Fruit fly (Drosophila melanogaster) whole organism, embryonic: ENCODE data around the gene plum.

Experiments used
- Atf6 ChIP-seq: fragments of 200-800 bp; sonication (Bioruptor generic); IDR thresholded peaks from 2 replicates; pipeline ENCODE4 v1.3.6; 2022; ENCODE audit warnings: missing biosample characterization, missing genetic modification characterization
- B-H1 ChIP-seq: fragments of 200-800 bp; sonication (Bioruptor generic); IDR thresholded peaks from 3 replicates; pipeline ENCODE4 v1.3.6; 2022; ENCODE audit warnings: missing biosample characterization, missing genetic modification characterization
- Bgb ChIP-seq: fragments of 200-800 bp; sonication (Bioruptor generic); IDR thresholded peaks from 2 replicates; pipeline ENCODE4 v1.3.6; 2022; ENCODE audit warnings: missing biosample characterization, missing genetic modification characterization; ENCODE audit not compliant: partially characterized antibody
- BtbVII ChIP-seq: fragments of 200-800 bp; sonication (Bioruptor generic); optimal IDR thresholded peaks from 3 replicates; lab custom pipeline; 2017; ENCODE audit warnings: missing biosample characterization, mild to moderate bottlenecking, missing genetic modification characterization
- CG10462 ChIP-seq: fragments of 200-800 bp; sonication (Bioruptor generic); optimal IDR thresholded peaks from 2 replicates; lab custom pipeline; 2016; ENCODE audit warnings: missing biosample characterization, missing genetic modification characterization
- CG10543 ChIP-seq: fragments of 200-800 bp; sonication (Bioruptor generic); optimal IDR thresholded peaks from 3 replicates; lab custom pipeline; 2017; ENCODE audit warnings: missing biosample characterization, mild to moderate bottlenecking, missing genetic modification characterization, moderate library complexity
- CG11456 ChIP-seq: fragments of 200-800 bp; sonication (Bioruptor generic); IDR thresholded peaks from 3 replicates; pipeline ENCODE4 v1.3.6; 2022; ENCODE audit warnings: missing biosample characterization, missing genetic modification characterization
- CG13424 ChIP-seq: fragments of 200-800 bp; sonication (Bioruptor generic); optimal IDR thresholded peaks from 2 replicates; lab custom pipeline; 2019; ENCODE audit warnings: missing biosample characterization, mild to moderate bottlenecking, missing genetic modification characterization, moderate library complexity
- CG13894 ChIP-seq: fragments of 200-800 bp; sonication (Bioruptor generic); optimal IDR thresholded peaks from 3 replicates; lab custom pipeline; 2018; ENCODE audit warnings: missing biosample characterization, mild to moderate bottlenecking, missing genetic modification characterization, moderate library complexity
- CG17328 ChIP-seq: fragments of 200-800 bp; sonication (Bioruptor generic); IDR thresholded peaks from 2 replicates; pipeline ENCODE4 v1.3.6; 2022; ENCODE audit warnings: missing biosample characterization, missing genetic modification characterization
- CG2116 ChIP-seq: fragments of 200-800 bp; sonication (Bioruptor generic); optimal IDR thresholded peaks from 3 replicates; lab custom pipeline; 2018; ENCODE audit warnings: missing biosample characterization, mild to moderate bottlenecking, missing genetic modification characterization
- CG2199 ChIP-seq: fragments of 200-800 bp; sonication (Bioruptor generic); IDR thresholded peaks from 3 replicates; pipeline ENCODE4 v1.3.6; 2022; ENCODE audit warnings: missing biosample characterization, missing genetic modification characterization
- CG30020 ChIP-seq: fragments of 200-800 bp; optimal IDR thresholded peaks from 2 replicates; lab custom pipeline; 2019; ENCODE audit warnings: missing biosample characterization, mild to moderate bottlenecking, missing genetic modification characterization, moderate library complexity
- CG32772 ChIP-seq: fragments of 200-800 bp; sonication (Bioruptor generic); IDR thresholded peaks from 2 replicates; pipeline ENCODE4 v1.3.6; 2022; ENCODE audit warnings: missing biosample characterization, missing genetic modification characterization
- CG34224 ChIP-seq: fragments of 200-800 bp; sonication (Bioruptor generic); IDR thresholded peaks from 3 replicates; pipeline ENCODE4 v1.3.6; 2022; ENCODE audit warnings: missing biosample characterization, missing genetic modification characterization; ENCODE audit not compliant: partially characterized antibody
- CG34422 ChIP-seq: fragments of 200-800 bp; sonication (Bioruptor generic); IDR thresholded peaks from 3 replicates; pipeline ENCODE4 v1.3.6; 2022; ENCODE audit warnings: missing biosample characterization, missing genetic modification characterization
- CG42726 ChIP-seq: fragments of 200-800 bp; sonication (Bioruptor generic); IDR thresholded peaks from 2 replicates; pipeline ENCODE4 v1.3.6; 2022; ENCODE audit warnings: missing biosample characterization, missing genetic modification characterization; ENCODE audit not compliant: partially characterized antibody
- CG7271 ChIP-seq: fragments of 200-800 bp; sonication (Bioruptor generic); optimal IDR thresholded peaks from 2 replicates; lab custom pipeline; 2018; ENCODE audit warnings: missing biosample characterization, mild to moderate bottlenecking, missing genetic modification characterization, moderate library complexity
- CG8290 ChIP-seq, 3 experiments: fragments of 200-800 bp; sonication (Bioruptor generic); optimal IDR thresholded peaks; 2 replicates each; lab custom pipeline; 2016 to 2019; ENCODE audit warnings: missing biosample characterization in 3 of 3, missing genetic modification characterization in 3 of 3, mild to moderate bottlenecking in 2 of 3, moderate library complexity in 1 of 3
- CG8765 ChIP-seq: fragments of 200-800 bp; sonication (Bioruptor generic); IDR thresholded peaks from 2 replicates; pipeline ENCODE4 v1.3.6; 2022; ENCODE audit warnings: missing biosample characterization, missing genetic modification characterization
- Camta ChIP-seq: fragments of 200-800 bp; sonication (Bioruptor generic); optimal IDR thresholded peaks from 2 replicates; lab custom pipeline; 2016; ENCODE audit warnings: missing biosample characterization, missing genetic modification characterization
- Doc2 ChIP-seq: fragments of 200-800 bp; sonication (Bioruptor generic); IDR thresholded peaks from 2 replicates; pipeline ENCODE4 v1.3.6; 2022; ENCODE audit warnings: missing biosample characterization, missing genetic modification characterization
- HmgZ ChIP-seq: fragments of 200-800 bp; sonication (Bioruptor generic); optimal IDR thresholded peaks from 2 replicates; lab custom pipeline; 2018; ENCODE audit warnings: missing biosample characterization, mild to moderate bottlenecking, missing genetic modification characterization
- Hr51 ChIP-seq, 2 experiments: fragments of 200-800 bp; sonication (Bioruptor generic); optimal IDR thresholded peaks; 2 replicates in 1 of 2; 3 replicates in 1 of 2; lab custom pipeline; 2016 to 2018; ENCODE audit warnings: missing biosample characterization in 2 of 2, missing genetic modification characterization in 2 of 2, mild to moderate bottlenecking in 1 of 2, moderate library complexity in 1 of 2
- NK7.1 ChIP-seq: fragments of 200-800 bp; sonication (Bioruptor generic); optimal IDR thresholded peaks from 3 replicates; lab custom pipeline; 2016; ENCODE audit warnings: missing biosample characterization, missing genetic modification characterization
- NfI ChIP-seq: fragments of 200-800 bp; sonication (Bioruptor generic); optimal IDR thresholded peaks from 3 replicates; lab custom pipeline; 2018; ENCODE audit warnings: missing biosample characterization, mild to moderate bottlenecking, missing genetic modification characterization, moderate library complexity
- Oli ChIP-seq: fragments of 200-800 bp; sonication (Bioruptor generic); optimal IDR thresholded peaks from 2 replicates; lab custom pipeline; 2018; ENCODE audit warnings: missing biosample characterization, mild to moderate bottlenecking, missing genetic modification characterization, moderate library complexity
- Opbp ChIP-seq: fragments of 200-800 bp; sonication (Bioruptor generic); IDR thresholded peaks from 3 replicates; pipeline ENCODE4 v1.3.6; 2022; ENCODE audit warnings: missing biosample characterization, missing genetic modification characterization; ENCODE audit not compliant: partially characterized antibody
- Sin3A ChIP-seq: fragments of >200 bp; optimal IDR thresholded peaks from 2 replicates; lab custom pipeline; 2018
- Sox102F ChIP-seq: fragments of 200-800 bp; sonication (Bioruptor generic); optimal IDR thresholded peaks from 2 replicates; lab custom pipeline; 2018; ENCODE audit warnings: missing biosample characterization, mild to moderate bottlenecking, missing genetic modification characterization, moderate library complexity
- amos ChIP-seq: fragments of 200-800 bp; sonication (Bioruptor generic); IDR thresholded peaks from 2 replicates; pipeline ENCODE4 v1.3.6; 2022; ENCODE audit warnings: missing biosample characterization, missing genetic modification characterization; ENCODE audit not compliant: partially characterized antibody
- bsh ChIP-seq, 2 experiments: fragments of 200-800 bp; sonication (Bioruptor generic); optimal IDR thresholded peaks; 2 replicates each; lab custom pipeline; 2017 to 2018; ENCODE audit warnings: mild to moderate bottlenecking in 2 of 2, missing biosample characterization in 2 of 2, missing genetic modification characterization in 2 of 2, moderate library complexity in 1 of 2
- cato ChIP-seq: fragments of 200-800 bp; sonication (Bioruptor generic); optimal IDR thresholded peaks from 2 replicates; lab custom pipeline; 2016; ENCODE audit warnings: missing biosample characterization, missing genetic modification characterization, borderline replicate concordance
- chif ChIP-seq, 2 experiments: fragments of 200-800 bp; sonication (Bioruptor generic); optimal IDR thresholded peaks; 3 replicates each; lab custom pipeline; 2016; ENCODE audit warnings: missing biosample characterization in 2 of 2, missing genetic modification characterization in 2 of 2
- ci ChIP-seq: fragments of 200-800 bp; sonication (Bioruptor generic); IDR thresholded peaks from 3 replicates; pipeline ENCODE4 v1.3.6; 2022; ENCODE audit warnings: missing biosample characterization, missing genetic modification characterization
- dm ChIP-seq: fragments of 200-800 bp; sonication (Bioruptor generic); optimal IDR thresholded peaks from 3 replicates; lab custom pipeline; 2016; ENCODE audit warnings: missing biosample characterization, missing genetic modification characterization
- grau ChIP-seq: fragments of 200-800 bp; optimal IDR thresholded peaks from 3 replicates; lab custom pipeline; 2019; ENCODE audit warnings: missing biosample characterization, mild to moderate bottlenecking, missing genetic modification characterization, moderate library complexity
- hb ChIP-seq: fragments of 200-800 bp; sonication (Bioruptor generic); IDR thresholded peaks from 3 replicates; pipeline ENCODE4 v1.3.6; 2022; ENCODE audit warnings: missing biosample characterization, missing genetic modification characterization; ENCODE audit not compliant: partially characterized antibody
- her ChIP-seq: fragments of 200-800 bp; sonication (Bioruptor generic); optimal IDR thresholded peaks from 2 replicates; lab custom pipeline; 2016; ENCODE audit warnings: missing biosample characterization, missing genetic modification characterization
- inv ChIP-seq: fragments of 200-800 bp; sonication (Bioruptor generic); IDR thresholded peaks from 2 replicates; pipeline ENCODE4 v1.3.6; 2022; ENCODE audit warnings: missing biosample characterization, missing genetic modification characterization; ENCODE audit not compliant: partially characterized antibody
- nom ChIP-seq: fragments of 200-800 bp; sonication (Bioruptor generic); optimal IDR thresholded peaks from 2 replicates; lab custom pipeline; 2017; ENCODE audit warnings: missing biosample characterization, missing genetic modification characterization, mild to moderate bottlenecking, moderate library complexity, missing genetic modification reagents
- psq ChIP-seq: fragments of 200-800 bp; sonication (Bioruptor generic); optimal IDR thresholded peaks from 2 replicates; lab custom pipeline; 2017; ENCODE audit warnings: missing biosample characterization, missing genetic modification characterization
- sim ChIP-seq: fragments of 200-800 bp; sonication (Bioruptor generic); IDR thresholded peaks from 2 replicates; pipeline ENCODE4 v1.3.6; 2022; ENCODE audit warnings: missing biosample characterization, missing genetic modification characterization
- slbo ChIP-seq: fragments of 200-800 bp; sonication (Bioruptor generic); IDR thresholded peaks from 2 replicates; pipeline ENCODE4 v1.3.6; 2022; ENCODE audit warnings: missing biosample characterization, missing genetic modification characterization
- sob ChIP-seq: fragments of 200-800 bp; sonication (Bioruptor generic); IDR thresholded peaks from 2 replicates; pipeline ENCODE4 v1.3.6; 2022; ENCODE audit warnings: missing biosample characterization, missing genetic modification characterization
- stc ChIP-seq: fragments of 200-800 bp; sonication (Bioruptor generic); IDR thresholded peaks from 2 replicates; pipeline ENCODE4 v1.3.6; 2022; ENCODE audit warnings: missing biosample characterization, missing genetic modification characterization
- ttk ChIP-seq: fragments of 200-800 bp; sonication (Bioruptor generic); IDR thresholded peaks from 2 replicates; pipeline ENCODE4 v2.1.2; 2022; ENCODE audit warnings: missing biosample characterization, missing genetic modification characterization
- tup ChIP-seq: fragments of 200-800 bp; sonication (Bioruptor generic); optimal IDR thresholded peaks from 2 replicates; lab custom pipeline; 2016; ENCODE audit warnings: missing biosample characterization, mild to moderate bottlenecking, missing genetic modification characterization, moderate library complexity

Gene plum

dm6 chr3R:26534805-26535416 lies at the start of gene plum:
Gene plum, minus strand, starts transcription at chr3R:26535217.
- TF ChIP-seq CG13894 (tag; lab: Kevin White, UChicago) (peak; percentile 43), inv (no peak; the same call in 1 of the 2 replicates), ttk (GFP tag; lab: Robert Waterston, UW) (no peak), her (GFP tag; lab: Kevin White, UChicago) (peak; percentile 33), NfI (GFP tag; lab: Kevin White, UChicago) (no peak), slbo (GFP tag; lab: Robert Waterston, UW) (peak; percentile 10; the same call in 1 of the 2 replicates), sim (GFP tag; lab: Robert Waterston, UW) (no peak), B-H1 (GFP tag; lab: Robert Waterston, UW) (no peak), CG8290 (GFP tag; optimal IDR thresholded peaks at IDR 0.05; lab: Kevin White, UChicago) (no peak), CG8290 (tag; optimal IDR thresholded peaks at IDR 0.05; lab: Kevin White, UChicago) (peak in 1 of 2 experiments; percentile 67), Sox102F (GFP tag; lab: Kevin White, UChicago) (no peak), hb (GFP tag; lab: Robert Waterston, UW) (no peak), CG10543 (peak; percentile 38), HmgZ (peak; percentile 54), Camta (GFP tag; lab: Kevin White, UChicago) (no peak), grau (tag; lab: Kevin White, UChicago) (no peak), Bgb (GFP tag; lab: Robert Waterston, UW) (peak; percentile 57; the same call in 1 of the 2 replicates), CG10462 (GFP tag; lab: Kevin White, UChicago) (no peak), CG17328 (GFP tag; lab: Robert Waterston, UW) (no peak), ci (GFP tag; lab: Robert Waterston, UW) (peak; percentile 65; the same call in 2 of the 3 replicates), Atf6 (GFP tag; lab: Robert Waterston, UW) (0 out of 2 replicates have a peak, but pooled peaks have one; percentile 17), Opbp (GFP tag; lab: Robert Waterston, UW) (peak; percentile 46; the same call in 1 of the 3 replicates), CG11456 (no peak), bsh (GFP tag; optimal IDR thresholded peaks at IDR 0.05; lab: Kevin White, UChicago) (no peak), CG32772 (GFP tag; lab: Robert Waterston, UW) (no peak), Doc2 (GFP tag; lab: Robert Waterston, UW) (no peak), sob (GFP tag; lab: Robert Waterston, UW) (peak; percentile 53; the same call in 1 of the 2 replicates), chif (GFP tag; optimal IDR thresholded peaks at IDR 0.05; lab: Kevin White, UChicago) (no peak), tup (GFP tag; lab: Kevin White, UChicago) (no peak), CG34224 (GFP tag; lab: Robert Waterston, UW) (no peak), amos (peak; percentile 53; the same call in 1 of the 2 replicates), stc (GFP tag; lab: Robert Waterston, UW) (0 out of 2 replicates have a peak, but pooled peaks have one; percentile 13), CG13424 (tag; lab: Kevin White, UChicago) (no peak), CG30020 (no peak), Sin3A (no peak), dm (GFP tag; lab: Kevin White, UChicago) (no peak), CG8765 (GFP tag; lab: Robert Waterston, UW) (no peak), CG7271 (tag; lab: Kevin White, UChicago) (no peak), NK7.1 (GFP tag; lab: Kevin White, UChicago) (no peak), Oli (tag; lab: Kevin White, UChicago) (no peak), nom (GFP tag; lab: Kevin White, UChicago) (peak; percentile 27), CG34422 (GFP tag; lab: Robert Waterston, UW) (peak; percentile 45; the same call in 1 of the 3 replicates), psq (GFP tag; lab: Kevin White, UChicago) (peak; percentile 11), BtbVII (GFP tag; lab: Kevin White, UChicago) (no peak), CG42726 (peak; percentile 44; the same call in 1 of the 2 replicates), CG2116 (no peak), Hr51 (GFP tag; optimal IDR thresholded peaks at IDR 0.05; lab: Kevin White, UChicago) (peak in 1 of 2 experiments; percentile 1), CG2199 (peak; percentile 7; the same call in 1 of the 3 replicates), cato (no peak)
